Fruit fly (Drosophila melanogaster): ENCODE data around the gene Eig71Ec.

Gene Eig71Ec

dm6 chr3L:15624944-15625610 is 27.0 kb downstream of the Eig71Ec start:
- TF ChIP-seq CG8478 (optimal IDR thresholded peaks at IDR 0.05) (no peak), CTCF (optimal IDR thresholded peaks at IDR 0.05) (no peak)

DNA sequence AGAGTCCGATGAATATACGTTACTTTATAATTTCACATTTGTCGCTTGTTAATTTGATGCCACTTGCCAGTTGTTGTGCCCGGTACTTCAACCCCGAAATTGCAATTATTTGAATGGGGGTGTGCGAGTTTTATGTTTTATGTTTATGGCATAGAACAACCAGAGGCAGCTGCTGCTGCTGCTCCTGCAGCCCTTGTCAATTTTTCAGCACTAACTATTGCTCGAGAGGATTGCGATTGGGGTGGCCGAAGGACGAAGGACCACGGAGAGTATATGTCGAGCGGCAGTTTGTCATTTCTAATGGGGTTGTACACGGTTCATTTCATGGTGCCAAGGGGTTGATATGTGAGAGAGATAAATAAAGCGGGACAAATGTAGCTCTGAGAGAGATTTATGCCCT is 28.0 kb downstream of the Eig71Ec start:
- no peak for TF ChIP-seq CTCF (optimal IDR thresholded peaks at IDR 0.05)
- TF ChIP-seq CG8478 (optimal IDR thresholded peaks at IDR 0.05), result no peak

dm6 chr3L:15619626-15620247 is 32.3 kb downstream of the Eig71Ec start, which contains the start of gene Phs:
TSS of gene Phs (plus strand) at chr3L:15619901.
- TF ChIP-seq CTCF (optimal IDR thresholded peaks at IDR 0.05) (peak in 1 of 2 experiments; percentile 11), CG8478 (optimal IDR thresholded peaks at IDR 0.05) (no peak)

dm6 chr3L:15616900-15617299 is 35.2 kb downstream of the Eig71Ec start:
- TF ChIP-seq CG8478 (optimal IDR thresholded peaks at IDR 0.05) (no peak), CTCF (optimal IDR thresholded peaks at IDR 0.05) (no peak)

DNA sequence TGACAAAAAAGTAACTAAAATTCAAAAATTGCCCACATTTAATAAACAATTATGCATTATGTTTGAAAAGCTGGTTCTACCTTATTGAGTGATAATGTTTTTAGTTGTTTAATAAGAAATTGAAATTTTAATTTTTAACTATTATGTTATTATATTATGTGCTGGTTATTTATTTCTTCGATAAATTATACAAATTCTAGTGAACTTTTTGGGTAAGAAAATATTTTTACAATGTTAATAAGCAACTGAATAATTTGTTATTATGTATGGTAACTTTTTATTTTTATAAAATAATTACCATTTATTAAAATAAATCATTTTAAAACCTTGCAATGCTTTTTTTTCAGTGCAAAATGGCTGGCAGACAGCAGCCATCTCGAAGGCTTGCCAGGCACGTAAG is 35.6 kb downstream of the Eig71Ec start:
- TF ChIP-seq CTCF (optimal IDR thresholded peaks at IDR 0.05), result no peak
- no peak for TF ChIP-seq CG8478 (optimal IDR thresholded peaks at IDR 0.05)

- TF ChIP-seq CG8478 (optimal IDR thresholded peaks at IDR 0.05) (no peak), CTCF (optimal IDR thresholded peaks at IDR 0.05) (no peak)
Measured at dm6 chr3L:15612728-15613127, 39.3 kb downstream of the Eig71Ec start, which contains the start of gene CG13449. TSS of gene CG13449 (minus strand) at chr3L:15612828.

DNA sequence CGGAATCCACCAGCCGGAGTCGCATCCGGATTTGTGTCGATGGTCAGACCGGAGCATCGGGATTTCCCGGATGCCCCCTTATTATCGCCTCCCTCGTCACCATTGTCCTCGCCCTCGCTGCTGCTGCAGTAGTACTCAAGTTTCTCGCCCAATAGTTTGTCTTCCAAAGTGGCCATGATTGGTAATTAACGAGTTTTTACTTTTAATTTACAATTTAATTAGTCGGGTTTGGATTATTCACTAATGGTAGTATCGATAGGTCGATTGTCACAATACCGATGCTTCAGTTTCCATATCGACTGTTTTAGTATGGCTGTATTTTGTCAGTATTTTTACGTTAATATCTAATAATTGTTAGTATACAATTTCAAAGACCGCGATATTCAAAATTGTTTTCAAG is 41.9 kb downstream of the Eig71Ec start, which contains the start of gene CG7650:
TSS of gene CG7650 (minus strand) at position 278 of the 400 bp plus-strand sequence.
- TF ChIP-seq CTCF (optimal IDR thresholded peaks at IDR 0.05), result no peak
- TF ChIP-seq CG8478 (optimal IDR thresholded peaks at IDR 0.05), result no peak

dm6 chr3L:15604979-15605378 is 47.1 kb downstream of the Eig71Ec start:
- no peak for TF ChIP-seq CG8478 (optimal IDR thresholded peaks at IDR 0.05)
- TF ChIP-seq CTCF (optimal IDR thresholded peaks at IDR 0.05), result no peak

Data from S2 (cell line).